Worm (Caenorhabditis elegans) whole organism, young adult: ENCODE measurements around the gene rhy-1.

Experiments used
- C17E4.6 ChIP-seq: fragments of 200-800 bp; sonication (Bioruptor generic); IDR thresholded peaks from 2 replicates; pipeline ENCODE4 v1.3.6; 2022; ENCODE audit warnings: missing genetic modification reagents, missing genetic modification characterization, missing compliant biosample characterization
- F33H1.4 ChIP-seq: fragments of 200-800 bp; sonication (Bioruptor generic); IDR thresholded peaks from 2 replicates; pipeline ENCODE4 v1.3.6; 2022; ENCODE audit warnings: missing genetic modification reagents, missing genetic modification characterization, missing compliant biosample characterization
- F37B4.10 ChIP-seq: fragments of 200-800 bp; sonication (Bioruptor generic); IDR thresholded peaks from 2 replicates; pipeline ENCODE4 v1.3.6; 2022; ENCODE audit warnings: missing genetic modification characterization, missing compliant biosample characterization
- F57C9.4 ChIP-seq: sonication (generic microtip); optimal IDR thresholded peaks from 2 replicates; lab custom pipeline; 2017; ENCODE audit warnings: mild to moderate bottlenecking, missing genetic modification characterization, missing compliant biosample characterization
- Y67H2A.10 ChIP-seq: fragments of 200-800 bp; sonication (Bioruptor generic); conservative IDR thresholded peaks from 2 replicates; pipeline ENCODE4 v1.3.6; 2022; ENCODE audit warnings: missing genetic modification reagents, missing genetic modification characterization, missing compliant biosample characterization
- athp-1 ChIP-seq: sonication (generic microtip); optimal IDR thresholded peaks from 2 replicates; lab custom pipeline; 2017; ENCODE audit warnings: mild to moderate bottlenecking, missing genetic modification characterization, missing compliant biosample characterization
- attf-3 ChIP-seq: fragments of 200-800 bp; sonication (Bioruptor generic); conservative IDR thresholded peaks from 2 replicates; pipeline ENCODE4 v1.3.6; 2022; ENCODE audit warnings: missing genetic modification reagents, missing genetic modification characterization, missing compliant biosample characterization
- attf-5 ChIP-seq: fragments of 200-800 bp; sonication (Bioruptor generic); optimal IDR thresholded peaks from 2 replicates; lab custom pipeline; 2018; ENCODE audit warnings: mild to moderate bottlenecking, missing genetic modification characterization, missing compliant biosample characterization
- cebp-1 ChIP-seq, 2 experiments: fragments of 200-800 bp in 1 of 2; sonication (Bioruptor generic) in 1 of 2; sonication (generic microtip) in 1 of 2; IDR thresholded peaks in 1 of 2; optimal IDR thresholded peaks in 1 of 2; 2 replicates each; pipeline versions ENCODE4 v1.3.6 to Lab custom; 2017 to 2022; ENCODE audit warnings: missing compliant biosample characterization in 2 of 2, missing genetic modification characterization in 2 of 2, mild to moderate bottlenecking in 1 of 2, missing genetic modification reagents in 1 of 2, moderate library complexity in 1 of 2
- ceh-27 ChIP-seq: fragments of 200-800 bp; sonication (Bioruptor generic); optimal IDR thresholded peaks from 2 replicates; lab custom pipeline; 2018; ENCODE audit warnings: mild to moderate bottlenecking, missing genetic modification characterization, moderate library complexity, missing compliant biosample characterization
- ceh-40 ChIP-seq: fragments of 200-800 bp; sonication (Bioruptor generic); IDR thresholded peaks from 2 replicates; pipeline ENCODE4 v1.3.6; 2022; ENCODE audit warnings: missing genetic modification characterization, missing compliant biosample characterization
- ceh-79 ChIP-seq: sonication (generic microtip); optimal IDR thresholded peaks from 2 replicates; lab custom pipeline; 2017; ENCODE audit warnings: mild to moderate bottlenecking, missing genetic modification characterization, missing compliant biosample characterization
- die-1 ChIP-seq: sonication (generic microtip); optimal IDR thresholded peaks from 2 replicates; lab custom pipeline; 2016; ENCODE audit warnings: missing genotype, mild to moderate bottlenecking, missing genetic modification characterization, missing compliant biosample characterization
- dpl-1 ChIP-seq: fragments of 150-350 bp; optimal IDR thresholded peaks from 2 replicates; lab custom pipeline; 2014; ENCODE audit warnings: missing biosample characterization, missing genetic modification reagents, missing genetic modification characterization
- efl-1 ChIP-seq: fragments of 150-350 bp; optimal IDR thresholded peaks from 2 replicates; lab custom pipeline; 2014; ENCODE audit warnings: missing biosample characterization, missing genetic modification reagents, missing genetic modification characterization
- egl-18 ChIP-seq: fragments of 200-800 bp; sonication (Bioruptor generic); IDR thresholded peaks from 2 replicates; pipeline ENCODE4 v1.3.6; 2022; ENCODE audit warnings: missing genetic modification reagents, missing genetic modification characterization, missing compliant biosample characterization
- egrh-3 ChIP-seq: fragments of 200-800 bp; sonication (Bioruptor generic); IDR thresholded peaks from 2 replicates; pipeline ENCODE4 v1.3.6; 2022; ENCODE audit warnings: missing genetic modification reagents, missing genetic modification characterization, missing compliant biosample characterization
- ets-4 ChIP-seq: fragments of 200-800 bp; sonication (Bioruptor generic); optimal IDR thresholded peaks from 2 replicates; lab custom pipeline; 2018; ENCODE audit warnings: mild to moderate bottlenecking, missing genetic modification characterization, missing compliant biosample characterization
- fkh-3 ChIP-seq: sonication (generic microtip); optimal IDR thresholded peaks from 2 replicates; lab custom pipeline; 2016; ENCODE audit warnings: mild to moderate bottlenecking, missing genetic modification characterization, missing compliant biosample characterization
- him-1 ChIP-seq: sonication (generic microtip); optimal IDR thresholded peaks from 2 replicates; lab custom pipeline; 2016; ENCODE audit warnings: missing genotype, missing genetic modification reagents, missing genetic modification characterization, missing compliant biosample characterization
- hmg-1.2 ChIP-seq: fragments of 200-800 bp; sonication (Bioruptor generic); IDR thresholded peaks from 2 replicates; pipeline ENCODE4 v1.3.6; 2022; ENCODE audit warnings: missing genetic modification reagents, missing genetic modification characterization, missing compliant biosample characterization
- let-607 ChIP-seq, 2 experiments: fragments of 200-800 bp in 1 of 2; sonication (Bioruptor generic) in 1 of 2; sonication (generic microtip) in 1 of 2; optimal IDR thresholded peaks; 2 replicates each; lab custom pipeline; 2016 to 2018; ENCODE audit warnings: mild to moderate bottlenecking in 2 of 2, missing compliant biosample characterization in 2 of 2, missing genetic modification characterization in 2 of 2, moderate library complexity in 2 of 2, missing genotype in 1 of 2
- nfyb-1 ChIP-seq: fragments of 200-800 bp; sonication (Bioruptor generic); IDR thresholded peaks from 2 replicates; pipeline ENCODE4 v1.3.6; 2022; ENCODE audit warnings: missing genetic modification reagents, missing genetic modification characterization, missing compliant biosample characterization
- nhr-120 ChIP-seq: fragments of 200-800 bp; sonication (Bioruptor generic); IDR thresholded peaks from 2 replicates; pipeline ENCODE4 v1.3.6; 2022; ENCODE audit warnings: missing genetic modification characterization, missing compliant biosample characterization
- nhr-179 ChIP-seq: sonication (generic microtip); optimal IDR thresholded peaks from 2 replicates; lab custom pipeline; 2016; ENCODE audit warnings: mild to moderate bottlenecking, missing genetic modification characterization, missing compliant biosample characterization
- nhr-27 ChIP-seq: fragments of 200-800 bp; sonication (Bioruptor generic); optimal IDR thresholded peaks from 2 replicates; lab custom pipeline; 2018; ENCODE audit warnings: mild to moderate bottlenecking, missing genetic modification characterization, moderate library complexity, missing compliant biosample characterization
- nhr-80 ChIP-seq: sonication (generic microtip); optimal IDR thresholded peaks from 2 replicates; lab custom pipeline; 2016; ENCODE audit warnings: missing genetic modification characterization, missing compliant biosample characterization
- snpc-1.1 ChIP-seq: sonication (generic microtip); optimal IDR thresholded peaks from 2 replicates; lab custom pipeline; 2017; ENCODE audit warnings: missing genetic modification characterization, mild to moderate bottlenecking, missing compliant biosample characterization, antibody characterized with exemption, moderate library complexity, missing genotype, missing genetic modification reagents; ENCODE audit not compliant: insufficient read depth
- snpc-4 ChIP-seq, 5 experiments: fragments of 150-350 bp in 1 of 5; sonication (generic microtip) in 4 of 5; optimal IDR thresholded peaks; 2 replicates each; lab custom pipeline; 2014 to 2018; ENCODE audit warnings: missing genetic modification characterization in 5 of 5, missing biosample characterization in 3 of 5, antibody characterized with exemption in 2 of 5, mild to moderate bottlenecking in 2 of 5, missing compliant biosample characterization in 2 of 5, missing genotype in 2 of 5, moderate library complexity in 2 of 5, missing genetic modification reagents in 1 of 5
- tbx-9 ChIP-seq: sonication (generic microtip); optimal IDR thresholded peaks from 2 replicates; lab custom pipeline; 2016; ENCODE audit warnings: borderline replicate concordance, missing genetic modification characterization, inconsistent platforms, missing compliant biosample characterization
- tlf-1 ChIP-seq: fragments of 200-800 bp; sonication (Bioruptor generic); optimal IDR thresholded peaks from 2 replicates; lab custom pipeline; 2018; ENCODE audit warnings: mild to moderate bottlenecking, missing genetic modification characterization, missing compliant biosample characterization
- unc-130 ChIP-seq: sonication (generic microtip); optimal IDR thresholded peaks from 2 replicates; lab custom pipeline; 2016; ENCODE audit warnings: missing genetic modification reagents, missing genetic modification characterization, missing compliant biosample characterization
- zfh-2 ChIP-seq: fragments of 200-800 bp; sonication (Bioruptor generic); conservative IDR thresholded peaks from 2 replicates; pipeline ENCODE4 v1.3.6; 2022; ENCODE audit warnings: missing genetic modification reagents, missing genetic modification characterization, missing compliant biosample characterization
- zim-3 ChIP-seq: sonication (generic microtip); optimal IDR thresholded peaks from 2 replicates; lab custom pipeline; 2017; ENCODE audit warnings: mild to moderate bottlenecking, missing genetic modification characterization, moderate library complexity, missing compliant biosample characterization
- ztf-26 ChIP-seq: sonication (generic microtip); optimal IDR thresholded peaks from 2 replicates; lab custom pipeline; 2017; ENCODE audit warnings: missing genetic modification characterization, missing compliant biosample characterization
- ztf-28 ChIP-seq: fragments of 200-800 bp; sonication (Bioruptor generic); IDR thresholded peaks from 2 replicates; pipeline ENCODE4 v1.3.6; 2022; ENCODE audit warnings: missing genetic modification reagents, missing genetic modification characterization, missing compliant biosample characterization

The rhy-1 gene

DNA sequence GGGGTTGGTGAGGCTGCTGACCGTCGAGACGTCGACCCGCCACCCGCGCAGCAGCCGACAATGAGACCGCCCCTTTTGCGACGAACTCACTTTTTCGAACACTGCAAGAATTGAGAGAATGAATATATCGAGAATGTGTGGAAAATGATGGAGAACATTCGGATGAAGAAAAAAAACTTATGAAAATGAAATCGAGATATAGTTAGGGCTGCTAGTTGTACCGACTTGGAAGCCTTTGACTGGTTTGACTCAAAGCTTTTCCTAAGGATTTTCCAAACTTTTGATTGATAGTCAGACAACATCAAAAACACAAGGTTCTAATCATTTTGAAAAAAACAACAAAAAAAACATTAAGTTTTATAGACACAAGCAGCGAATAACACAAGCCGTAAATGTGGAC is 27.2 kb downstream of the rhy-1 start, which contains the start of gene sym-2:
Gene sym-2 (minus strand): TSS at position 101 of the 400 bp plus-strand sequence.
- TF ChIP-seq him-1 (tag; lab: Kevin White, UChicago), result no peak
- no peak for TF ChIP-seq fkh-3 (tag; lab: Kevin White, UChicago)
- no peak for TF ChIP-seq ceh-27 (GFP tag; lab: Kevin White, UChicago)
- no peak for TF ChIP-seq efl-1 (GFP tag; lab: Kevin White, UChicago)
- no peak for TF ChIP-seq F37B4.10 (GFP tag; lab: Robert Waterston, UW)
- TF ChIP-seq egrh-3 (GFP tag; lab: Robert Waterston, UW), result no peak
- TF ChIP-seq ztf-26 (tag; lab: Kevin White, UChicago), result no peak
- no peak for TF ChIP-seq C17E4.6 (GFP tag; lab: Robert Waterston, UW)
- TF ChIP-seq nfyb-1 (GFP tag; lab: Robert Waterston, UW), result no peak

DNA sequence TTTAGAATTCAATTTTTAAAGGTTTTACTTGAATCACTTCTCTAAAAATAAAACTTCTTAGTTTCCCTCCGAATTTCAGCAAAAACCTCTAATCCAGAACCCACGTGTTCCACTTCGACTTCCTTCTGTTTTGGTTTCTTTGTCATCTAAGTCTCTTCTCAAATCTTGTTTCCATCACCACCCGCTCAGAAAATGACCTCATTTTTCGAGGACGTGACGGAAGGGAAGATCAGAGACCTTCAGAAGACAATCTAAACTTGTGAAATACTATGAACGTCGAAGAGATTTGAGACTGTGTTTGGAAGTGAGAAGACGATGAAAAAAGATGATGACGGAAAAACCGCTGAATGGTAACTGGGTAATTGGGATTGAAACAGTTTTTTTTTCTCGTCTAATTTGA is 28.5 kb downstream of the rhy-1 start:
- no peak for TF ChIP-seq C17E4.6 (GFP tag; lab: Robert Waterston, UW)
- no peak for TF ChIP-seq ets-4
- TF ChIP-seq zim-3, result no peak

DNA sequence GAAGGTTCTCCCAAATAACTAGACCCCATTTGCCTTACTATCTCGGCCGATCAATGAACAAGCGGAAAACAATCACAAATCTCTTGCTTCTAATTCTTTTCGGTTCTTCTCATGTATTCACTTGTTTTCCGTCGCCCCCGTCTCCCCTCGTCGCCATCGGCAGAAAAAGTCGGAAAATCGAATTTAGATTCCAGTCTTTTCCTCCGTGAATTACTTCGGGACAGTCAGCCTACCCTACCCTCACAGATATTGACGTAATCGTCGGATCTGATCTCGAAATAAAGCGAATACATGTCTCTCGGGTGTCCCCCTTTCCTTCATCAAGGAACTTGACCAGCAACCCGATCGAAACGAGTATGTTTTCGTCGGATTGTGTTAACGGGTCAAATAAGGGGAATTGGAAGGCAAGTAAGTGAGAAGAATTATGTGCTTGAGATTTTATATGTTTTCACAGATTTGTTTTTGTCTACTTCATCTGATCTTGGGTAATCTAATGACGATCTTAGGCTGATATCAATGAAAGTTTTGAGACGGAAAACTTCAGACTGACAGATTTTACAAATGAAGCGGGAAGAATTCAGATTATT is 29.4 kb downstream of the rhy-1 start:
- TF ChIP-seq tbx-9, result no peak
- 0 out of 2 replicates have a peak, but pooled peaks have one; percentile 14 for TF ChIP-seq ceh-40

DNA sequence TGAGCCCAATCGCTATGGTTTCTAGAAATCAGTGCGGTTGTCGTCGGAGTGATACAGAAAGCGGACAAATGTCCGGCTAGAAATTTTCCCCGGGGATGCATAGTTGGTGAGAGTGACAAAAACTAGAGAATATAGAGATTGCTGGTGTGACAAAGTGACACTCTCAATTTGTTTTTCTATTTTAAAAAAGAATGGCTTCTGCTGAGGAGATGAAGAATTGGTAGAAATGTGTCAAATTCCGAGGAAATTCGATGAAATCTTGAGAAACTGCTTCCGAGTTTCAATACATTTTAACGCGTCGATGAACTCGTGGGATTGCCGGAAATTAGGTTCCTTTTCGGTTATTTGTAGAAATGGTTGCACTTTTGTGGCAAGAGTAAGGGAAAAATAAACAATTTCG is 33.0 kb downstream of the rhy-1 start, which contains the start of gene twk-4:
Gene twk-4 (minus strand): TSS at position 101 of the 400 bp plus-strand sequence.
- TF ChIP-seq die-1 (no peak), Y67H2A.10 (GFP tag; lab: Robert Waterston, UW) (no peak), athp-1 (no peak)

DNA sequence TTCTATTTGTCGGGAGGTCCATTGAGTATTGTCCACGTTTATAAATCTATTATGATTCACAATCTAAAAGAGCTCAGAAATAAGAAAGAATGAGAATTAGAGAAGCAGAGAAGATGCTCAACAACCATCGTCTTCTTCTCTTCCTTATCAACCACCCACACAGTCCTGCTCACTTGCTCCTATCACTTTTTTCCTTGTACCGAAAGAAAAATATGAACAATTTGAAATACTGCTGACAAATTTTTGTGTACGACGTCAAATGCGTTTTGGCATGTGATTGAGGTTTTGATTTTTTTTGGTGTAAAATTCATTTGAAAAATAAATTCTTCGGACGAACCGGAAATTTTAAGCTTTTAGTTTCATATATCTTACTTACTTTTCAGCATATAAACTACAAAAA is 35.1 kb downstream of the rhy-1 start:
- TF ChIP-seq nhr-80 (tag; lab: Kevin White, UChicago), result peak; percentile 85
- no peak for TF ChIP-seq tlf-1
- no peak for TF ChIP-seq F33H1.4 (GFP tag; lab: Robert Waterston, UW)
- TF ChIP-seq snpc-4 (GFP tag; optimal IDR thresholded peaks at IDR 0.05; lab: Kevin White, UChicago), result no peak
- TF ChIP-seq snpc-4 (tag; optimal IDR thresholded peaks at IDR 0.05; lab: Kevin White, UChicago), result peak in 1 of 4 experiments; percentile 1
- peak in 1 of 2 experiments; percentile 17 for TF ChIP-seq let-607 (tag; optimal IDR thresholded peaks at IDR 0.05; lab: Kevin White, UChicago)
- no peak for TF ChIP-seq ceh-27 (GFP tag; lab: Kevin White, UChicago)

DNA sequence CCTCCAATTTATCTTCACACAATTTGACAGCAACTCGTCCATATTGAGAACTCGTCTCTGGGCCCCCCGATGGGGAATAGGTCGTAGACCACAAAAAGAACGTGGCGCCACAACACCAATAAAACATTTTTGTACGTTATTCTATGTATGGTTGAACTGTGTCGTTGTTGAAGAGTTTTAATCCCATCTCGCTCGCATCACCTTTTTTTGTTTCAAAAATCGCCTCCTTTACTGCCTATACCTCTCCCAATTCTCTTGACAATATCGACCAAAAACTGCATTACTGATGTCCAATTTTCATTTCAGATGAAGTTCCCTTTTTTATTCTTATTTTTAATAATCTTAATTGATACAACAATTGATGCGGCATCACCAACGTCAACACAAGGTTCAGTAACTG is 36.0 kb downstream of the rhy-1 start, which contains the start of gene let-23:
Gene let-23 (plus strand): TSS at position 301 of the 400 bp plus-strand sequence.
- TF ChIP-seq snpc-1.1 (tag; lab: Kevin White, UChicago) (no peak), efl-1 (GFP tag; lab: Kevin White, UChicago) (no peak)

DNA sequence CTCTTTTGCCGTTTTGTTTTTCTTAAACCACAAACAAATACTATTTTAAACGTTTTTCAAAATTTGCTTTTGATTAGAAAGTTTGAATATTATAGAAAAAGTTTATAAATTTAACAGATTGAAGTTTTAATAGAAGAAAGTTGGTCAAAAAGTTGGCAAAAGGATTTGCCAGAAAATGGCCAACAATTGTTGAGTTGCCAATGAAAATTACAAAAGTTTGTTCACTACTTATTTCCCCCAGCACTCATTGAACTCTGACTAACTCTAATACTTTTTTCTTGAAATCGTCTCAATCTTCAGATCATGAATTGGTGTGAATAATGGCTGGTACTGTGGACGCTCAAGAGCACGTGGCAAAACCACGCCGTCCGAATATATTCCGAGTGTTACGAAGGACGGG is 48.9 kb downstream of the rhy-1 start, which contains the start of gene ZK1067.4:
Gene ZK1067.4 (plus strand): TSS at position 301 of the 400 bp plus-strand sequence.
- TF ChIP-seq F57C9.4 (tag; lab: Kevin White, UChicago), result no peak
- no peak for TF ChIP-seq egl-18 (GFP tag; lab: Robert Waterston, UW)
- TF ChIP-seq Y67H2A.10 (GFP tag; lab: Robert Waterston, UW), result no peak
- TF ChIP-seq zfh-2 (GFP tag; lab: Robert Waterston, UW), result no peak
- TF ChIP-seq efl-1 (GFP tag; lab: Kevin White, UChicago), result no peak
- TF ChIP-seq attf-3 (GFP tag; lab: Robert Waterston, UW), result no peak
- no peak for TF ChIP-seq ceh-79 (tag; lab: Kevin White, UChicago)
- no peak for TF ChIP-seq nhr-179
- no peak for TF ChIP-seq hmg-1.2 (GFP tag; lab: Robert Waterston, UW)
- no peak for TF ChIP-seq nhr-120 (GFP tag; lab: Robert Waterston, UW)
- no peak for TF ChIP-seq attf-5 (GFP tag; lab: Kevin White, UChicago)
- TF ChIP-seq cebp-1 (GFP tag; IDR thresholded peaks at IDR 0.05; lab: Robert Waterston, UW), result no peak
- TF ChIP-seq cebp-1 (tag; optimal IDR thresholded peaks at IDR 0.05; lab: Kevin White, UChicago), result no peak
- no peak for TF ChIP-seq dpl-1 (GFP tag; lab: Kevin White, UChicago)
- no peak for TF ChIP-seq unc-130 (GFP tag; lab: Kevin White, UChicago)
- TF ChIP-seq ztf-28 (GFP tag; lab: Robert Waterston, UW), result no peak
- no peak for TF ChIP-seq nhr-27
